Worm (Caenorhabditis elegans): ENCODE data around the gene C16C8.5.

- TF ChIP-seq hnd-1 (tag; optimal IDR thresholded peaks at IDR 0.05) (no peak), tbx-11 (GFP tag; IDR thresholded peaks at IDR 0.05) (no peak), hmbx-1 (tag; optimal IDR thresholded peaks at IDR 0.05) (no peak), ama-1 (optimal IDR thresholded peaks at IDR 0.05) (no peak), ceh-13 (GFP tag; optimal IDR thresholded peaks at IDR 0.05) (no peak), flt-1 (GFP tag; IDR thresholded peaks at IDR 0.05) (no peak), tbx-37 (GFP tag; conservative IDR thresholded peaks at IDR 0.05) (no peak), hmg-4 (GFP tag; optimal IDR thresholded peaks at IDR 0.05) (no peak), sea-1 (GFP tag; conservative IDR thresholded peaks at IDR 0.05) (no peak), tra-4 (tag; optimal IDR thresholded peaks at IDR 0.05) (no peak)
Measured at ce11 chrII:3436412-3436811, 8.8 kb downstream of the C16C8.5 start, which contains the start of gene skpo-2.
